Fruit fly (Drosophila melanogaster): ENCODE data around the gene Gr10b.

Gr10b gene

dm6 chrX:11369374-11369773, 43.6 kb downstream of the Gr10b start, which contains the start of gene dlg1 (continued):
- TF ChIP-seq CG1529 (GFP tag; optimal IDR thresholded peaks at IDR 0.05) (no peak), H2.0 (GFP tag; IDR thresholded peaks at IDR 0.05) (no peak), CG15073 (GFP tag; optimal IDR thresholded peaks at IDR 0.05) (no peak), unc-4 (GFP tag; IDR thresholded peaks at IDR 0.05; ENCODE audit: partially characterized antibody) (peak; percentile 70), gsb-n (tag; optimal IDR thresholded peaks at IDR 0.05) (no peak), pzg (GFP tag; optimal IDR thresholded peaks at IDR 0.05) (peak; percentile 55), sna (GFP tag; IDR thresholded peaks at IDR 0.05; ENCODE audit: partially characterized antibody) (peak; percentile 56), cas (GFP tag; IDR thresholded peaks at IDR 0.05) (no peak), CG3281 (GFP tag; optimal IDR thresholded peaks at IDR 0.05) (no peak), vnd (GFP tag; IDR thresholded peaks at IDR 0.05; ENCODE audit: partially characterized antibody) (peak; percentile 56; the same call in 2 of the 3 replicates), scrt (GFP tag; optimal IDR thresholded peaks at IDR 0.05) (no peak), trh (GFP tag; optimal IDR thresholded peaks at IDR 0.05) (no peak), gfzf (GFP tag; optimal IDR thresholded peaks at IDR 0.05) (peak; percentile 67), CG16779 (GFP tag; IDR thresholded peaks at IDR 0.05) (no peak), CG10267 (tag; optimal IDR thresholded peaks at IDR 0.05) (peak; percentile 8), CG8290 (GFP tag; optimal IDR thresholded peaks at IDR 0.05) (no peak), CG8290 (tag; optimal IDR thresholded peaks at IDR 0.05) (no peak), ase (GFP tag; IDR thresholded peaks at IDR 0.05) (no peak), chinmo (GFP tag; IDR thresholded peaks at IDR 0.05; ENCODE audit: partially characterized antibody) (0 out of 4 replicates have a peak, but pooled peaks have one; percentile 49), trem (tag; optimal IDR thresholded peaks at IDR 0.05) (peak; percentile 37), cato (GFP tag; optimal IDR thresholded peaks at IDR 0.05; ENCODE audit: borderline replicate concordance) (no peak), zen (tag; optimal IDR thresholded peaks at IDR 0.05) (peak; percentile 11), CG30020 (tag; optimal IDR thresholded peaks at IDR 0.05) (peak; percentile 13), CG3838 (GFP tag; optimal IDR thresholded peaks at IDR 0.05) (no peak), Sin3A (optimal IDR thresholded peaks at IDR 0.05) (peak; percentile 8), bigmax (GFP tag; optimal IDR thresholded peaks at IDR 0.05) (peak; percentile 53), CG17186 (GFP tag; optimal IDR thresholded peaks at IDR 0.05) (peak; percentile 4), ato (GFP tag; IDR thresholded peaks at IDR 0.05; ENCODE audit: partially characterized antibody) (peak; percentile 34; the same call in 1 of the 2 replicates), lilli (GFP tag; optimal IDR thresholded peaks at IDR 0.05) (peak; percentile 8), fru (optimal IDR thresholded peaks at IDR 0.05) (no peak), CG1792 (GFP tag; optimal IDR thresholded peaks at IDR 0.05) (no peak), Dll (GFP tag; IDR thresholded peaks at IDR 0.05; ENCODE audit: partially characterized antibody) (peak; percentile 82), Sry-δ (GFP tag; optimal IDR thresholded peaks at IDR 0.05) (peak; percentile 35), Ets97D (GFP tag; optimal IDR thresholded peaks at IDR 0.05) (peak; percentile 11), insv (GFP tag; optimal IDR thresholded peaks at IDR 0.05) (peak; percentile 94 to 99), Bgb (GFP tag; IDR thresholded peaks at IDR 0.05; ENCODE audit: partially characterized antibody) (peak; percentile 65), Side (GFP tag; optimal IDR thresholded peaks at IDR 0.05) (no peak), vvl (GFP tag; IDR thresholded peaks at IDR 0.05) (no peak), al (GFP tag; IDR thresholded peaks at IDR 0.05) (no peak), CG34224 (GFP tag; IDR thresholded peaks at IDR 0.05; ENCODE audit: partially characterized antibody) (peak; percentile 73; the same call in 2 of the 3 replicates), bbx (GFP tag; IDR thresholded peaks at IDR 0.05; ENCODE audit: partially characterized antibody) (peak; percentile 55), HLH4C (GFP tag; IDR thresholded peaks at IDR 0.05; ENCODE audit: partially characterized antibody) (peak; percentile 75), dpn (GFP tag; optimal IDR thresholded peaks at IDR 0.05) (no peak), salm (tag; optimal IDR thresholded peaks at IDR 0.05) (no peak), row (GFP tag; IDR thresholded peaks at IDR 0.05) (peak; percentile 33; the same call in 1 of the 3 replicates), CG34376 (GFP tag; optimal IDR thresholded peaks at IDR 0.05) (no peak), CG6791 (GFP tag; IDR thresholded peaks at IDR 0.05; ENCODE audit: partially characterized antibody) (peak; percentile 49; the same call in 1 of the 3 replicates), shn (GFP tag; optimal IDR thresholded peaks at IDR 0.05) (no peak), ken (GFP tag; IDR thresholded peaks at IDR 0.05) (no peak), sens-2 (GFP tag; IDR thresholded peaks at IDR 0.05) (no peak), CG34422 (GFP tag; IDR thresholded peaks at IDR 0.05) (no peak)
